Fruit fly (Drosophila melanogaster) whole organism, prepupa: Measurements from ENCODE around the gene CG17726.

ENCODE experiments used
- Blimp-1 ChIP-seq: fragments of 200-800 bp; sonication (Bioruptor generic); optimal IDR thresholded peaks from 3 replicates; lab custom pipeline; 2017; ENCODE audit warnings: missing biosample characterization, missing genetic modification characterization, mild to moderate bottlenecking, moderate library complexity, missing genetic modification reagents
- CG10631 ChIP-seq: fragments of 200-800 bp; sonication (Bioruptor generic); optimal IDR thresholded peaks from 2 replicates; lab custom pipeline; 2016; ENCODE audit warnings: missing biosample characterization, missing genetic modification characterization
- CG10669 ChIP-seq: fragments of 200-800 bp; sonication (Bioruptor generic); optimal IDR thresholded peaks from 3 replicates; lab custom pipeline; 2018; ENCODE audit warnings: missing biosample characterization, mild to moderate bottlenecking, missing genetic modification characterization, moderate library complexity
- CG11762 ChIP-seq: fragments of 200-800 bp; sonication (Bioruptor generic); optimal IDR thresholded peaks from 3 replicates; lab custom pipeline; 2016; ENCODE audit warnings: missing biosample characterization, missing genetic modification characterization; ENCODE audit not compliant: insufficient read depth
- CG15336 ChIP-seq: fragments of 200-800 bp; sonication (Bioruptor generic); IDR thresholded peaks from 2 replicates; pipeline ENCODE4 v1.3.6; 2022; ENCODE audit warnings: missing biosample characterization, missing genetic modification characterization
- CG1621 ChIP-seq: fragments of 200-800 bp; sonication (Bioruptor generic); optimal IDR thresholded peaks from 3 replicates; lab custom pipeline; 2018; ENCODE audit warnings: missing biosample characterization, mild to moderate bottlenecking, missing genetic modification characterization
- CG16779 ChIP-seq: fragments of 200-800 bp; sonication (Bioruptor generic); optimal IDR thresholded peaks from 3 replicates; lab custom pipeline; 2017; ENCODE audit warnings: missing biosample characterization, mild to moderate bottlenecking, missing genetic modification characterization
- CG3032 ChIP-seq: fragments of 200-800 bp; optimal IDR thresholded peaks from 2 replicates; lab custom pipeline; 2019; ENCODE audit warnings: missing biosample characterization, mild to moderate bottlenecking, missing genetic modification characterization, moderate library complexity
- CG31627 ChIP-seq: fragments of 200-800 bp; sonication (Bioruptor generic); optimal IDR thresholded peaks from 3 replicates; lab custom pipeline; 2016; ENCODE audit warnings: missing biosample characterization, missing genetic modification characterization
- CG32006 ChIP-seq: fragments of 200-800 bp; sonication (Bioruptor generic); optimal IDR thresholded peaks from 3 replicates; lab custom pipeline; 2017; ENCODE audit warnings: missing biosample characterization, mild to moderate bottlenecking, missing genetic modification characterization
- CG34406 ChIP-seq: fragments of 200-800 bp; sonication (Bioruptor generic); optimal IDR thresholded peaks from 3 replicates; lab custom pipeline; 2016; ENCODE audit warnings: missing biosample characterization, missing genetic modification characterization
- CG3919 ChIP-seq: fragments of 200-800 bp; sonication (Bioruptor generic); optimal IDR thresholded peaks from 3 replicates; lab custom pipeline; 2016; ENCODE audit warnings: missing biosample characterization, missing genetic modification characterization
- CG4318 ChIP-seq: fragments of 200-800 bp; sonication (Bioruptor generic); optimal IDR thresholded peaks from 3 replicates; lab custom pipeline; 2017; ENCODE audit warnings: missing biosample characterization, mild to moderate bottlenecking, missing genetic modification characterization
- CG6163 ChIP-seq: fragments of 200-800 bp; sonication (Bioruptor generic); IDR thresholded peaks from 3 replicates; pipeline ENCODE4 v1.3.6; 2022; ENCODE audit warnings: missing biosample characterization, missing genetic modification characterization
- CG6276 ChIP-seq: fragments of 200-800 bp; sonication (Bioruptor generic); optimal IDR thresholded peaks from 2 replicates; lab custom pipeline; 2017; ENCODE audit warnings: missing biosample characterization, mild to moderate bottlenecking, missing genetic modification characterization
- CG6792 ChIP-seq: fragments of 200-800 bp; sonication (Bioruptor generic); optimal IDR thresholded peaks from 3 replicates; lab custom pipeline; 2016; ENCODE audit warnings: missing biosample characterization, missing genetic modification characterization
- CG6808 ChIP-seq: fragments of 200-800 bp; sonication (Bioruptor generic); optimal IDR thresholded peaks from 3 replicates; lab custom pipeline; 2017; ENCODE audit warnings: missing biosample characterization, missing genetic modification characterization, mild to moderate bottlenecking, moderate library complexity, missing genetic modification reagents
- CG6854 ChIP-seq: fragments of 200-800 bp; sonication (Bioruptor generic); optimal IDR thresholded peaks from 2 replicates; lab custom pipeline; 2017; ENCODE audit warnings: missing biosample characterization, mild to moderate bottlenecking, missing genetic modification characterization
- CG8119 ChIP-seq: fragments of 200-800 bp; sonication (Bioruptor generic); IDR thresholded peaks from 3 replicates; pipeline ENCODE4 v1.3.6; 2022; ENCODE audit warnings: missing biosample characterization, missing genetic modification characterization
- CG8632 ChIP-seq: fragments of 200-800 bp; sonication (Bioruptor generic); optimal IDR thresholded peaks from 3 replicates; lab custom pipeline; 2016; ENCODE audit warnings: missing biosample characterization, missing genetic modification characterization
- CG9139 ChIP-seq: fragments of 200-800 bp; sonication (Bioruptor generic); optimal IDR thresholded peaks from 3 replicates; lab custom pipeline; 2017; ENCODE audit warnings: missing biosample characterization, mild to moderate bottlenecking, missing genetic modification characterization
- Eip75B ChIP-seq: fragments of 200-800 bp; sonication (Bioruptor generic); optimal IDR thresholded peaks from 3 replicates; lab custom pipeline; 2016; ENCODE audit warnings: missing biosample characterization, missing genetic modification characterization
- Eip93F ChIP-seq: fragments of 200-800 bp; sonication (Bioruptor generic); optimal IDR thresholded peaks from 2 replicates; lab custom pipeline; 2016; ENCODE audit warnings: missing biosample characterization, mild to moderate bottlenecking, missing genetic modification characterization
- Ets21C ChIP-seq: fragments of 200-800 bp; sonication (Bioruptor generic); optimal IDR thresholded peaks from 3 replicates; lab custom pipeline; 2016; ENCODE audit warnings: missing biosample characterization, missing genetic modification characterization
- Ets96B ChIP-seq: fragments of 200-800 bp; optimal IDR thresholded peaks from 2 replicates; lab custom pipeline; 2019; ENCODE audit warnings: missing biosample characterization, mild to moderate bottlenecking, missing genetic modification characterization, moderate library complexity
- Gug ChIP-seq: fragments of 200-800 bp; sonication (Bioruptor generic); IDR thresholded peaks from 2 replicates; pipeline ENCODE4 v1.3.6; 2022; ENCODE audit warnings: missing biosample characterization, missing genetic modification characterization
- Hr38 ChIP-seq: sonication (Bioruptor generic); optimal IDR thresholded peaks from 2 replicates; lab custom pipeline; 2016; ENCODE audit warnings: missing biosample characterization, missing genetic modification characterization
- Hr39 ChIP-seq: fragments of 200-800 bp; sonication (Bioruptor generic); optimal IDR thresholded peaks from 2 replicates; lab custom pipeline; 2016; ENCODE audit warnings: missing biosample characterization, missing genetic modification characterization
- Lpt ChIP-seq: fragments of 200-800 bp; sonication (Bioruptor generic); optimal IDR thresholded peaks from 3 replicates; lab custom pipeline; 2016; ENCODE audit warnings: missing biosample characterization, missing genetic modification characterization
- Met ChIP-seq: fragments of 200-800 bp; sonication (Bioruptor generic); optimal IDR thresholded peaks from 3 replicates; lab custom pipeline; 2016; ENCODE audit warnings: missing biosample characterization, missing genetic modification characterization
- OdsH ChIP-seq: fragments of 200-800 bp; sonication (Bioruptor generic); optimal IDR thresholded peaks from 3 replicates; lab custom pipeline; 2016; ENCODE audit warnings: missing biosample characterization, missing genetic modification characterization
- Smox ChIP-seq: fragments of 200-800 bp; sonication (Bioruptor generic); optimal IDR thresholded peaks from 3 replicates; lab custom pipeline; 2016; ENCODE audit warnings: missing biosample characterization, missing genetic modification characterization
- Sox102F ChIP-seq: fragments of 200-800 bp; sonication (Bioruptor generic); optimal IDR thresholded peaks from 2 replicates; lab custom pipeline; 2016; ENCODE audit warnings: missing biosample characterization, mild to moderate bottlenecking, missing genetic modification characterization
- Sox14 ChIP-seq: fragments of 200-800 bp; sonication (Bioruptor generic); optimal IDR thresholded peaks from 3 replicates; lab custom pipeline; 2016; ENCODE audit warnings: missing biosample characterization, missing genetic modification characterization
- Sox15 ChIP-seq: fragments of 200-800 bp; sonication (Bioruptor generic); optimal IDR thresholded peaks from 3 replicates; lab custom pipeline; 2016; ENCODE audit warnings: missing biosample characterization, missing genetic modification characterization
- achi ChIP-seq: fragments of 200-800 bp; sonication (Bioruptor generic); optimal IDR thresholded peaks from 3 replicates; lab custom pipeline; 2016; ENCODE audit warnings: missing biosample characterization, missing genetic modification characterization
- acj6 ChIP-seq: fragments of 200-800 bp; sonication (Bioruptor generic); optimal IDR thresholded peaks from 3 replicates; lab custom pipeline; 2016; ENCODE audit warnings: missing biosample characterization, missing genetic modification characterization
- dac ChIP-seq: fragments of 200-800 bp; sonication (Bioruptor generic); optimal IDR thresholded peaks from 2 replicates; lab custom pipeline; 2017; ENCODE audit warnings: missing biosample characterization, mild to moderate bottlenecking, missing genetic modification characterization
- dsx ChIP-seq: fragments of 200-800 bp; optimal IDR thresholded peaks from 3 replicates; lab custom pipeline; 2019; ENCODE audit warnings: missing biosample characterization, mild to moderate bottlenecking, missing genetic modification characterization, moderate library complexity; ENCODE audit not compliant: poor library complexity, severe bottlenecking
- eg ChIP-seq: fragments of 200-800 bp; sonication (Bioruptor generic); IDR thresholded peaks from 3 replicates; pipeline ENCODE4 v1.3.6; 2022; ENCODE audit warnings: missing biosample characterization, missing genetic modification characterization
- esn ChIP-seq: fragments of 200-800 bp; sonication (Bioruptor generic); optimal IDR thresholded peaks from 2 replicates; lab custom pipeline; 2016; ENCODE audit warnings: missing biosample characterization, mild to moderate bottlenecking, missing genetic modification characterization, moderate library complexity
- fd59A ChIP-seq: fragments of 200-800 bp; sonication (Bioruptor generic); optimal IDR thresholded peaks from 2 replicates; lab custom pipeline; 2017; ENCODE audit warnings: missing biosample characterization, mild to moderate bottlenecking, missing genetic modification characterization, missing genetic modification reagents
- fd85E ChIP-seq: fragments of 200-800 bp; sonication (Bioruptor generic); optimal IDR thresholded peaks from 3 replicates; lab custom pipeline; 2016; ENCODE audit warnings: missing biosample characterization, missing genetic modification characterization
- fkh ChIP-seq: fragments of 200-800 bp; sonication (Bioruptor generic); optimal IDR thresholded peaks from 3 replicates; lab custom pipeline; 2017; ENCODE audit warnings: missing biosample characterization, mild to moderate bottlenecking, missing genetic modification characterization, moderate library complexity
- lz ChIP-seq: fragments of 200-800 bp; sonication (Bioruptor generic); optimal IDR thresholded peaks from 3 replicates; lab custom pipeline; 2016; ENCODE audit warnings: missing biosample characterization, missing genetic modification characterization
- net ChIP-seq: fragments of 200-800 bp; sonication (Bioruptor generic); optimal IDR thresholded peaks from 3 replicates; lab custom pipeline; 2016; ENCODE audit warnings: missing biosample characterization, missing genetic modification characterization
- salr ChIP-seq, 2 experiments: fragments of 200-800 bp; sonication (Bioruptor generic); optimal IDR thresholded peaks; 3 replicates each; lab custom pipeline; 2016 to 2018; ENCODE audit warnings: missing biosample characterization in 2 of 2, missing genetic modification characterization in 2 of 2, mild to moderate bottlenecking in 1 of 2
- spab ChIP-seq: fragments of 200-800 bp; sonication (Bioruptor generic); optimal IDR thresholded peaks from 2 replicates; lab custom pipeline; 2017; ENCODE audit warnings: missing biosample characterization, mild to moderate bottlenecking, missing genetic modification characterization, missing genetic modification reagents
- ss ChIP-seq, 2 experiments: fragments of 200-800 bp; sonication (Bioruptor generic); optimal IDR thresholded peaks; 2 replicates in 1 of 2; 3 replicates in 1 of 2; lab custom pipeline; 2017 to 2018; ENCODE audit warnings: mild to moderate bottlenecking in 2 of 2, missing biosample characterization in 2 of 2, missing genetic modification characterization in 2 of 2, moderate library complexity in 1 of 2
- svp ChIP-seq: fragments of 200-800 bp; sonication (Bioruptor generic); peaks from one replicate; lab custom pipeline; 2016; ENCODE audit warnings: missing biosample characterization, missing genetic modification characterization
- vri ChIP-seq: fragments of 200-800 bp; sonication (Bioruptor generic); optimal IDR thresholded peaks from 3 replicates; lab custom pipeline; 2016; ENCODE audit warnings: missing biosample characterization, mild to moderate bottlenecking, missing genetic modification characterization

CG17726 gene

dm6 chr3R:11209801-11210402, 16.7 kb upstream of the CG17726 start, which contains the start of the genes SdhC and Tctp:
SdhC (minus strand) TSS chr3R:11209849.
Tctp (plus strand) TSS chr3R:11210247.
- peak; percentile 52 for TF ChIP-seq Sox14 (GFP tag; lab: Kevin White, UChicago)
- TF ChIP-seq Eip93F (GFP tag; lab: Kevin White, UChicago): no peak
- no peak for TF ChIP-seq CG9139 (GFP tag; lab: Kevin White, UChicago)
- TF ChIP-seq svp (GFP tag; lab: Kevin White, UChicago): peak; percentile 74
- TF ChIP-seq vri (GFP tag; lab: Kevin White, UChicago): peak; percentile 45
- TF ChIP-seq CG15336: no peak
- peak; percentile 12 for TF ChIP-seq CG6808 (GFP tag; lab: Kevin White, UChicago)
- TF ChIP-seq CG11762 (GFP tag; lab: Kevin White, UChicago): no peak
- no peak for TF ChIP-seq CG6276 (GFP tag; lab: Kevin White, UChicago)
- peak; percentile 28 for TF ChIP-seq Ets21C (GFP tag; lab: Kevin White, UChicago)
- TF ChIP-seq OdsH (GFP tag; lab: Kevin White, UChicago): peak; percentile 43
- TF ChIP-seq Met (GFP tag; lab: Kevin White, UChicago): peak; percentile 64
- TF ChIP-seq Eip75B (GFP tag; lab: Kevin White, UChicago): peak; percentile 59
- no peak for TF ChIP-seq CG32006 (GFP tag; lab: Kevin White, UChicago)
- TF ChIP-seq CG10669 (GFP tag; lab: Kevin White, UChicago): peak; percentile 0
- peak; percentile 83 for TF ChIP-seq fkh (GFP tag; lab: Kevin White, UChicago)
- peak; percentile 24 for TF ChIP-seq acj6 (GFP tag; lab: Kevin White, UChicago)
- TF ChIP-seq Sox102F (GFP tag; lab: Kevin White, UChicago): peak; percentile 42
- no peak for TF ChIP-seq spab (GFP tag; lab: Kevin White, UChicago)
- peak; percentile 33 for TF ChIP-seq CG34406 (GFP tag; lab: Kevin White, UChicago)
- TF ChIP-seq CG6854 (GFP tag; lab: Kevin White, UChicago): peak; percentile 66
- TF ChIP-seq Gug (GFP tag; lab: Robert Waterston, UW): no peak
- TF ChIP-seq CG8119: 0 out of 3 replicates have a peak, but pooled peaks have one; percentile 12
- peak; percentile 53 for TF ChIP-seq achi (GFP tag; lab: Kevin White, UChicago)
- TF ChIP-seq Blimp-1 (GFP tag; lab: Kevin White, UChicago): no peak
- TF ChIP-seq Smox (GFP tag; lab: Kevin White, UChicago): peak; percentile 47
- peak; percentile 23 for TF ChIP-seq CG3032 (tag; lab: Kevin White, UChicago)
- TF ChIP-seq esn (GFP tag; lab: Kevin White, UChicago): peak; percentile 68
- no peak for TF ChIP-seq fd59A (GFP tag; lab: Kevin White, UChicago)
- TF ChIP-seq net: peak; percentile 5
- peak; percentile 19 for TF ChIP-seq CG1621 (tag; lab: Kevin White, UChicago)
- TF ChIP-seq lz (GFP tag; lab: Kevin White, UChicago): peak; percentile 47
- TF ChIP-seq Ets96B: no peak
- TF ChIP-seq Lpt (GFP tag; lab: Kevin White, UChicago): peak; percentile 31
- peak; percentile 30 for TF ChIP-seq CG6792 (GFP tag; lab: Kevin White, UChicago)
- peak; percentile 59 for TF ChIP-seq CG3919 (GFP tag; lab: Kevin White, UChicago)
- no peak for TF ChIP-seq CG4318
- no peak for TF ChIP-seq CG16779 (tag; lab: Kevin White, UChicago)
- TF ChIP-seq eg (GFP tag; lab: Robert Waterston, UW): peak; percentile 28; the same call in 1 of the 3 replicates
- TF ChIP-seq dsx (GFP tag; lab: Kevin White, UChicago): peak; percentile 10
- TF ChIP-seq fd85E (GFP tag; lab: Kevin White, UChicago): no peak
- no peak for TF ChIP-seq dac (GFP tag; lab: Kevin White, UChicago)
- TF ChIP-seq salr (GFP tag; optimal IDR thresholded peaks at IDR 0.05; lab: Kevin White, UChicago): peak in 1 of 2 experiments; percentile 10
- TF ChIP-seq CG6163 (GFP tag; lab: Robert Waterston, UW): peak; percentile 42; the same call in 2 of the 3 replicates
- TF ChIP-seq Sox15 (GFP tag; lab: Kevin White, UChicago): no peak
- peak; percentile 12 for TF ChIP-seq Hr39
- no peak for TF ChIP-seq CG8632 (GFP tag; lab: Kevin White, UChicago)
- no peak for TF ChIP-seq Hr38 (GFP tag; lab: Kevin White, UChicago)
- TF ChIP-seq CG10631: peak; percentile 62
- TF ChIP-seq CG31627 (GFP tag; lab: Kevin White, UChicago): peak; percentile 36
- peak; percentile 14 to 39 for TF ChIP-seq ss (GFP tag; optimal IDR thresholded peaks at IDR 0.05; lab: Kevin White, UChicago)
